Fruit fly (Drosophila melanogaster) whole organism, prepupa: ENCODE measurements around the gene ome.
A peak's percentile ranks its signal among the peaks of the same experiment; 100 is the strongest.

Experiments
- Blimp-1 ChIP-seq: fragments of 200-800 bp; sonication (Bioruptor generic); optimal IDR thresholded peaks from 3 replicates; lab custom pipeline; 2017; ENCODE audit warnings: missing biosample characterization, missing genetic modification characterization, mild to moderate bottlenecking, moderate library complexity, missing genetic modification reagents
- CG10631 ChIP-seq: fragments of 200-800 bp; sonication (Bioruptor generic); optimal IDR thresholded peaks from 2 replicates; lab custom pipeline; 2016; ENCODE audit warnings: missing biosample characterization, missing genetic modification characterization
- CG10669 ChIP-seq: fragments of 200-800 bp; sonication (Bioruptor generic); optimal IDR thresholded peaks from 3 replicates; lab custom pipeline; 2018; ENCODE audit warnings: missing biosample characterization, mild to moderate bottlenecking, missing genetic modification characterization, moderate library complexity
- CG11762 ChIP-seq: fragments of 200-800 bp; sonication (Bioruptor generic); optimal IDR thresholded peaks from 3 replicates; lab custom pipeline; 2016; ENCODE audit warnings: missing biosample characterization, missing genetic modification characterization; ENCODE audit not compliant: insufficient read depth
- CG15336 ChIP-seq: fragments of 200-800 bp; sonication (Bioruptor generic); IDR thresholded peaks from 2 replicates; pipeline ENCODE4 v1.3.6; 2022; ENCODE audit warnings: missing biosample characterization, missing genetic modification characterization
- CG1621 ChIP-seq: fragments of 200-800 bp; sonication (Bioruptor generic); optimal IDR thresholded peaks from 3 replicates; lab custom pipeline; 2018; ENCODE audit warnings: missing biosample characterization, mild to moderate bottlenecking, missing genetic modification characterization
- CG16779 ChIP-seq: fragments of 200-800 bp; sonication (Bioruptor generic); optimal IDR thresholded peaks from 3 replicates; lab custom pipeline; 2017; ENCODE audit warnings: missing biosample characterization, mild to moderate bottlenecking, missing genetic modification characterization
- CG3032 ChIP-seq: fragments of 200-800 bp; optimal IDR thresholded peaks from 2 replicates; lab custom pipeline; 2019; ENCODE audit warnings: missing biosample characterization, mild to moderate bottlenecking, missing genetic modification characterization, moderate library complexity
- CG31627 ChIP-seq: fragments of 200-800 bp; sonication (Bioruptor generic); optimal IDR thresholded peaks from 3 replicates; lab custom pipeline; 2016; ENCODE audit warnings: missing biosample characterization, missing genetic modification characterization
- CG32006 ChIP-seq: fragments of 200-800 bp; sonication (Bioruptor generic); optimal IDR thresholded peaks from 3 replicates; lab custom pipeline; 2017; ENCODE audit warnings: missing biosample characterization, mild to moderate bottlenecking, missing genetic modification characterization
- CG3919 ChIP-seq: fragments of 200-800 bp; sonication (Bioruptor generic); optimal IDR thresholded peaks from 3 replicates; lab custom pipeline; 2016; ENCODE audit warnings: missing biosample characterization, missing genetic modification characterization
- CG4318 ChIP-seq: fragments of 200-800 bp; sonication (Bioruptor generic); optimal IDR thresholded peaks from 3 replicates; lab custom pipeline; 2017; ENCODE audit warnings: missing biosample characterization, mild to moderate bottlenecking, missing genetic modification characterization
- CG6163 ChIP-seq: fragments of 200-800 bp; sonication (Bioruptor generic); IDR thresholded peaks from 3 replicates; pipeline ENCODE4 v1.3.6; 2022; ENCODE audit warnings: missing biosample characterization, missing genetic modification characterization
- CG6276 ChIP-seq: fragments of 200-800 bp; sonication (Bioruptor generic); optimal IDR thresholded peaks from 2 replicates; lab custom pipeline; 2017; ENCODE audit warnings: missing biosample characterization, mild to moderate bottlenecking, missing genetic modification characterization
- CG6854 ChIP-seq: fragments of 200-800 bp; sonication (Bioruptor generic); optimal IDR thresholded peaks from 2 replicates; lab custom pipeline; 2017; ENCODE audit warnings: missing biosample characterization, mild to moderate bottlenecking, missing genetic modification characterization
- CG8119 ChIP-seq: fragments of 200-800 bp; sonication (Bioruptor generic); IDR thresholded peaks from 3 replicates; pipeline ENCODE4 v1.3.6; 2022; ENCODE audit warnings: missing biosample characterization, missing genetic modification characterization
- CG8319 ChIP-seq: fragments of 200-800 bp; sonication (Bioruptor generic); optimal IDR thresholded peaks from 3 replicates; lab custom pipeline; 2016; ENCODE audit warnings: missing biosample characterization, missing genetic modification characterization
- CG8632 ChIP-seq: fragments of 200-800 bp; sonication (Bioruptor generic); optimal IDR thresholded peaks from 3 replicates; lab custom pipeline; 2016; ENCODE audit warnings: missing biosample characterization, missing genetic modification characterization
- CG9139 ChIP-seq: fragments of 200-800 bp; sonication (Bioruptor generic); optimal IDR thresholded peaks from 3 replicates; lab custom pipeline; 2017; ENCODE audit warnings: missing biosample characterization, mild to moderate bottlenecking, missing genetic modification characterization
- Ets21C ChIP-seq: fragments of 200-800 bp; sonication (Bioruptor generic); optimal IDR thresholded peaks from 3 replicates; lab custom pipeline; 2016; ENCODE audit warnings: missing biosample characterization, missing genetic modification characterization
- Ets96B ChIP-seq: fragments of 200-800 bp; optimal IDR thresholded peaks from 2 replicates; lab custom pipeline; 2019; ENCODE audit warnings: missing biosample characterization, mild to moderate bottlenecking, missing genetic modification characterization, moderate library complexity
- Gug ChIP-seq: fragments of 200-800 bp; sonication (Bioruptor generic); IDR thresholded peaks from 2 replicates; pipeline ENCODE4 v1.3.6; 2022; ENCODE audit warnings: missing biosample characterization, missing genetic modification characterization
- Hr38 ChIP-seq: sonication (Bioruptor generic); optimal IDR thresholded peaks from 2 replicates; lab custom pipeline; 2016; ENCODE audit warnings: missing biosample characterization, missing genetic modification characterization
- Hr4 ChIP-seq: fragments of 200-800 bp; sonication (Bioruptor generic); optimal IDR thresholded peaks from 3 replicates; lab custom pipeline; 2016; ENCODE audit warnings: missing biosample characterization, missing genetic modification characterization
- Met ChIP-seq: fragments of 200-800 bp; sonication (Bioruptor generic); optimal IDR thresholded peaks from 3 replicates; lab custom pipeline; 2016; ENCODE audit warnings: missing biosample characterization, missing genetic modification characterization
- OdsH ChIP-seq: fragments of 200-800 bp; sonication (Bioruptor generic); optimal IDR thresholded peaks from 3 replicates; lab custom pipeline; 2016; ENCODE audit warnings: missing biosample characterization, missing genetic modification characterization
- Smox ChIP-seq: fragments of 200-800 bp; sonication (Bioruptor generic); optimal IDR thresholded peaks from 3 replicates; lab custom pipeline; 2016; ENCODE audit warnings: missing biosample characterization, missing genetic modification characterization
- Sox14 ChIP-seq: fragments of 200-800 bp; sonication (Bioruptor generic); optimal IDR thresholded peaks from 3 replicates; lab custom pipeline; 2016; ENCODE audit warnings: missing biosample characterization, missing genetic modification characterization
- Sox15 ChIP-seq: fragments of 200-800 bp; sonication (Bioruptor generic); optimal IDR thresholded peaks from 3 replicates; lab custom pipeline; 2016; ENCODE audit warnings: missing biosample characterization, missing genetic modification characterization
- achi ChIP-seq: fragments of 200-800 bp; sonication (Bioruptor generic); optimal IDR thresholded peaks from 3 replicates; lab custom pipeline; 2016; ENCODE audit warnings: missing biosample characterization, missing genetic modification characterization
- acj6 ChIP-seq: fragments of 200-800 bp; sonication (Bioruptor generic); optimal IDR thresholded peaks from 3 replicates; lab custom pipeline; 2016; ENCODE audit warnings: missing biosample characterization, missing genetic modification characterization
- cyc ChIP-seq: fragments of 200-800 bp; sonication (Bioruptor generic); optimal IDR thresholded peaks from 3 replicates; lab custom pipeline; 2016; ENCODE audit warnings: missing biosample characterization, missing genetic modification characterization
- dsx ChIP-seq: fragments of 200-800 bp; optimal IDR thresholded peaks from 3 replicates; lab custom pipeline; 2019; ENCODE audit warnings: missing biosample characterization, mild to moderate bottlenecking, missing genetic modification characterization, moderate library complexity; ENCODE audit not compliant: poor library complexity, severe bottlenecking
- eg ChIP-seq: fragments of 200-800 bp; sonication (Bioruptor generic); IDR thresholded peaks from 3 replicates; pipeline ENCODE4 v1.3.6; 2022; ENCODE audit warnings: missing biosample characterization, missing genetic modification characterization
- esn ChIP-seq: fragments of 200-800 bp; sonication (Bioruptor generic); optimal IDR thresholded peaks from 2 replicates; lab custom pipeline; 2016; ENCODE audit warnings: missing biosample characterization, mild to moderate bottlenecking, missing genetic modification characterization, moderate library complexity
- fd59A ChIP-seq: fragments of 200-800 bp; sonication (Bioruptor generic); optimal IDR thresholded peaks from 2 replicates; lab custom pipeline; 2017; ENCODE audit warnings: missing biosample characterization, mild to moderate bottlenecking, missing genetic modification characterization, missing genetic modification reagents
- fd85E ChIP-seq: fragments of 200-800 bp; sonication (Bioruptor generic); optimal IDR thresholded peaks from 3 replicates; lab custom pipeline; 2016; ENCODE audit warnings: missing biosample characterization, missing genetic modification characterization
- fkh ChIP-seq: fragments of 200-800 bp; sonication (Bioruptor generic); optimal IDR thresholded peaks from 3 replicates; lab custom pipeline; 2017; ENCODE audit warnings: missing biosample characterization, mild to moderate bottlenecking, missing genetic modification characterization, moderate library complexity
- lz ChIP-seq: fragments of 200-800 bp; sonication (Bioruptor generic); optimal IDR thresholded peaks from 3 replicates; lab custom pipeline; 2016; ENCODE audit warnings: missing biosample characterization, missing genetic modification characterization
- net ChIP-seq: fragments of 200-800 bp; sonication (Bioruptor generic); optimal IDR thresholded peaks from 3 replicates; lab custom pipeline; 2016; ENCODE audit warnings: missing biosample characterization, missing genetic modification characterization
- pdm3 ChIP-seq: fragments of 200-800 bp; sonication (Bioruptor generic); optimal IDR thresholded peaks from 3 replicates; lab custom pipeline; 2016; ENCODE audit warnings: missing biosample characterization, missing genetic modification characterization
- salr ChIP-seq, 2 experiments: fragments of 200-800 bp; sonication (Bioruptor generic); optimal IDR thresholded peaks; 3 replicates each; lab custom pipeline; 2016 to 2018; ENCODE audit warnings: missing biosample characterization in 2 of 2, missing genetic modification characterization in 2 of 2, mild to moderate bottlenecking in 1 of 2
- spab ChIP-seq: fragments of 200-800 bp; sonication (Bioruptor generic); optimal IDR thresholded peaks from 2 replicates; lab custom pipeline; 2017; ENCODE audit warnings: missing biosample characterization, mild to moderate bottlenecking, missing genetic modification characterization, missing genetic modification reagents
- svp ChIP-seq: fragments of 200-800 bp; sonication (Bioruptor generic); peaks from one replicate; lab custom pipeline; 2016; ENCODE audit warnings: missing biosample characterization, missing genetic modification characterization
- topi ChIP-seq: fragments of 200-800 bp; sonication (Bioruptor generic); optimal IDR thresholded peaks from 3 replicates; lab custom pipeline; 2016; ENCODE audit warnings: missing biosample characterization, missing genetic modification characterization
- vri ChIP-seq: fragments of 200-800 bp; sonication (Bioruptor generic); optimal IDR thresholded peaks from 3 replicates; lab custom pipeline; 2016; ENCODE audit warnings: missing biosample characterization, mild to moderate bottlenecking, missing genetic modification characterization

The ome gene

DNA sequence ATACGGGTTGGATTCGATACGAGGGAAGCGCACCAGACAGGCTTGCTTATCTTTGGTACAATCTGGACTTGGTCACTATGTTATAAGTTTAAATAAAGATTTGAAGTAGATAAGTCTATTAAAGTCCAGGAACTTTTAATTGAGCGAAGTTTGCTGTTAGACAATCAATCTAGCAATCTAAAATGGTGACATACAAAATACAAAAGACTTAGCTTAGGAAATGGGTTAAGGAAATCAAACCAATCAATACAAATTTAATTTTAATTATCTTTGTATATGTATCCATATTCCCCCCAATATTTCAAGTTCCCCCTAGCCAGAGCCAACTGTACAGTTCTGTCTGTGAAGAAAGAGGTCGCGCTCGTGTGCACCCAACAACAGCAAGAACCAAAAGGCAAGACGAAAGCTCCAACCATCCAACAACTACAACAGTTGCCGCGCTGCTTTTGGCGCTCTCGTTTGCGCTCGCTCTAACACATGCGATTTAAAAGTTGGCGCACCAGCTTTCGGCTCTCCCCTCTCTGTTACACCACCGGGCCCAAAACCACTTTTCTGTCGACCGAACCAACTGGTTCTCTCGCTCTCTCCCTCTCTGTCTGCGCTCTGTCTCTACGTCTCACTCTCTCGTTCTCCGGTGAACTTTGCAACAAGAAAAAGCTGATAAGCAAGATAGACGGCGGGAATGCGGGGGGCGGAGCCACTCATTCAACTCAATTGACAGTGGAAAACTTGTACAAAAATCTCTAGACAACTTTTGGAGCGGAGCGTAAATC lies 83.5 kb downstream of the ome start (continued):
- TF ChIP-seq Sox15 = peak; percentile 87
- peak; percentile 52 to 91 for TF ChIP-seq salr (GFP tag; optimal IDR thresholded peaks at IDR 0.05; lab: Kevin White, UChicago)
- peak; percentile 97 for TF ChIP-seq CG32006 (GFP tag; lab: Kevin White, UChicago)
- no peak for TF ChIP-seq CG9139 (GFP tag; lab: Kevin White, UChicago)
- peak; percentile 85 for TF ChIP-seq eg (GFP tag; lab: Robert Waterston, UW)
- TF ChIP-seq fd85E = peak; percentile 54
- TF ChIP-seq Blimp-1 = peak; percentile 53
- peak; percentile 20 for TF ChIP-seq vri
- peak; percentile 99 for TF ChIP-seq svp (GFP tag; lab: Kevin White, UChicago)
- peak; percentile 93 for TF ChIP-seq OdsH (GFP tag; lab: Kevin White, UChicago)
- TF ChIP-seq Ets21C (GFP tag; lab: Kevin White, UChicago) = peak; percentile 85
- peak; percentile 87 for TF ChIP-seq topi (GFP tag; lab: Kevin White, UChicago)
- TF ChIP-seq Hr38 (GFP tag; lab: Kevin White, UChicago) = no peak
- TF ChIP-seq CG10631 (GFP tag; lab: Kevin White, UChicago) = peak; percentile 88
- TF ChIP-seq CG11762 (GFP tag; lab: Kevin White, UChicago) = peak; percentile 76
- TF ChIP-seq CG3032 = peak; percentile 88
- TF ChIP-seq pdm3 (GFP tag; lab: Kevin White, UChicago) = peak; percentile 89
- peak; percentile 85 for TF ChIP-seq CG8319
- TF ChIP-seq acj6 (GFP tag; lab: Kevin White, UChicago) = peak; percentile 91
- peak; percentile 89 for TF ChIP-seq CG31627 (GFP tag; lab: Kevin White, UChicago)

- peak; percentile 89 for TF ChIP-seq esn (GFP tag; lab: Kevin White, UChicago)
- TF ChIP-seq CG4318 (GFP tag; lab: Kevin White, UChicago) = peak; percentile 93
- TF ChIP-seq CG1621 (tag; lab: Kevin White, UChicago) = peak; percentile 80
- peak; percentile 92 for TF ChIP-seq lz (GFP tag; lab: Kevin White, UChicago)
- peak; percentile 90 for TF ChIP-seq Smox (GFP tag; lab: Kevin White, UChicago)
- peak; percentile 81 for TF ChIP-seq fkh (GFP tag; lab: Kevin White, UChicago)
- TF ChIP-seq CG8632 (GFP tag; lab: Kevin White, UChicago) = peak; percentile 83
- TF ChIP-seq Hr4 (GFP tag; lab: Kevin White, UChicago) = peak; percentile 96
- TF ChIP-seq CG15336 (GFP tag; lab: Robert Waterston, UW) = peak; percentile 94
- peak; percentile 88 for TF ChIP-seq CG6276 (GFP tag; lab: Kevin White, UChicago)
- peak; percentile 94 for TF ChIP-seq pdm3 (GFP tag; lab: Kevin White, UChicago)
- peak; percentile 93 for TF ChIP-seq OdsH (GFP tag; lab: Kevin White, UChicago)
- peak; percentile 90 for TF ChIP-seq achi (GFP tag; lab: Kevin White, UChicago)
- TF ChIP-seq Gug (GFP tag; lab: Robert Waterston, UW) = peak; percentile 92
- peak; percentile 78 for TF ChIP-seq Ets96B (tag; lab: Kevin White, UChicago)
- peak; percentile 79 to 90 for TF ChIP-seq salr (GFP tag; optimal IDR thresholded peaks at IDR 0.05; lab: Kevin White, UChicago)
- TF ChIP-seq Sox15 = peak; percentile 93
- peak; percentile 85 for TF ChIP-seq fd59A
- peak; percentile 34 for TF ChIP-seq CG16779 (tag; lab: Kevin White, UChicago)
- TF ChIP-seq acj6 (GFP tag; lab: Kevin White, UChicago) = peak; percentile 89
- peak; percentile 95 for TF ChIP-seq CG8119 (GFP tag; lab: Robert Waterston, UW)
- peak; percentile 91 for TF ChIP-seq CG10631 (GFP tag; lab: Kevin White, UChicago)
- TF ChIP-seq spab (GFP tag; lab: Kevin White, UChicago) = peak; percentile 68
- TF ChIP-seq Sox14 (GFP tag; lab: Kevin White, UChicago) = peak; percentile 92
- peak; percentile 92 for TF ChIP-seq net
- peak; percentile 85 for TF ChIP-seq CG3032
- peak; percentile 83 for TF ChIP-seq CG10669 (GFP tag; lab: Kevin White, UChicago)
- TF ChIP-seq CG6163 (GFP tag; lab: Robert Waterston, UW) = peak; percentile 96
- peak; percentile 64 for TF ChIP-seq dsx (GFP tag; lab: Kevin White, UChicago)
- TF ChIP-seq Met (GFP tag; lab: Kevin White, UChicago) = peak; percentile 90
- TF ChIP-seq CG6854 (GFP tag; lab: Kevin White, UChicago) = peak; percentile 47
- TF ChIP-seq CG9139 (GFP tag; lab: Kevin White, UChicago) = peak; percentile 58
- peak; percentile 94 for TF ChIP-seq CG3919 (GFP tag; lab: Kevin White, UChicago)
- peak; percentile 93 for TF ChIP-seq cyc
- peak; percentile 94 for TF ChIP-seq CG31627 (GFP tag; lab: Kevin White, UChicago)
Observed at dm6 chr3L:14756724-14757463, 84.3 kb downstream of the ome start.
